Fruit fly (Drosophila melanogaster): ENCODE results near the gene ase.
"Not testable (repeated sequence)": the region's sequence is repeated elsewhere in the genome, so short reads cannot be mapped to it uniquely, and the experiment has no call there.

The ase gene

dm6 chrX:463934-464333 lies 3.4 kb downstream of the ase start:
- no peak for TF ChIP-seq Myc (optimal IDR thresholded peaks at IDR 0.05)
- TF ChIP-seq ttk (optimal IDR thresholded peaks at IDR 0.05) = no peak
- no peak for TF ChIP-seq Sin3A (optimal IDR thresholded peaks at IDR 0.05)
- no peak for TF ChIP-seq insv (optimal IDR thresholded peaks at IDR 0.05)
- TF ChIP-seq h (optimal IDR thresholded peaks at IDR 0.05) = no peak
- TF ChIP-seq psq (optimal IDR thresholded peaks at IDR 0.05) = no peak

- TF ChIP-seq insv (optimal IDR thresholded peaks at IDR 0.05) = no peak
- no peak for TF ChIP-seq h (optimal IDR thresholded peaks at IDR 0.05)
These were observed 8.7 kb downstream of the ase start, which contains the start of gene Cyp4g1 for dm6 chrX:469235-469634. Gene Cyp4g1 (minus strand): TSS chrX:469335.

dm6 chrX:470626-471025 lies 10.1 kb downstream of the ase start, which contains the start of gene CG32816:
Gene CG32816 (minus strand): TSS chrX:470726.
- TF ChIP-seq Myc (optimal IDR thresholded peaks at IDR 0.05) = no peak
- TF ChIP-seq insv (optimal IDR thresholded peaks at IDR 0.05) = no peak
- no peak for TF ChIP-seq ttk (optimal IDR thresholded peaks at IDR 0.05)
- no peak for TF ChIP-seq Sin3A (optimal IDR thresholded peaks at IDR 0.05)
- TF ChIP-seq h (optimal IDR thresholded peaks at IDR 0.05) = no peak
- no peak for TF ChIP-seq psq (optimal IDR thresholded peaks at IDR 0.05)

dm6 chrX:476230-477143 lies 15.9 kb downstream of the ase start, which contains the start of the genes ebo and CG13373:
Gene ebo (minus strand): TSS chrX:476579.
Gene CG13373 (plus strand): TSS chrX:476984.
- TF ChIP-seq Sin3A (optimal IDR thresholded peaks at IDR 0.05) (no peak), insv (optimal IDR thresholded peaks at IDR 0.05) (no peak), h (optimal IDR thresholded peaks at IDR 0.05) (no peak), ttk (optimal IDR thresholded peaks at IDR 0.05) (no peak), psq (optimal IDR thresholded peaks at IDR 0.05) (no peak), Myc (optimal IDR thresholded peaks at IDR 0.05) (no peak)

- TF ChIP-seq psq (optimal IDR thresholded peaks at IDR 0.05) (no peak), h (optimal IDR thresholded peaks at IDR 0.05) (no peak), Sin3A (optimal IDR thresholded peaks at IDR 0.05) (no peak), insv (optimal IDR thresholded peaks at IDR 0.05) (no peak), ttk (optimal IDR thresholded peaks at IDR 0.05) (no peak), Myc (optimal IDR thresholded peaks at IDR 0.05) (no peak)
These were observed 18.2 kb downstream of the ase start, which contains the start of gene CG32817 for dm6 chrX:478766-479165. Gene CG32817 (plus strand): TSS chrX:479066.

- not testable (repeated sequence) for TF ChIP-seq Sin3A, h, psq (optimal IDR thresholded peaks at IDR 0.05)
These were observed 21.1 kb downstream of the ase start, which contains the start of gene CG3176 for dm6 chrX:481642-482041. Gene CG3176 (plus strand): TSS chrX:481862.

dm6 chrX:487517-487957 lies 27.0 kb downstream of the ase start, which contains the start of the genes CG18273 and CG3156:
Gene CG18273 (minus strand): TSS chrX:487581.
Gene CG3156 (plus strand): TSS chrX:487878.
- no peak for TF ChIP-seq h (optimal IDR thresholded peaks at IDR 0.05)
- no peak for TF ChIP-seq psq (optimal IDR thresholded peaks at IDR 0.05)
- TF ChIP-seq insv (optimal IDR thresholded peaks at IDR 0.05) = no peak
- TF ChIP-seq Sin3A (optimal IDR thresholded peaks at IDR 0.05) = no peak
- no peak for TF ChIP-seq ttk (optimal IDR thresholded peaks at IDR 0.05)
- no peak for TF ChIP-seq Myc (optimal IDR thresholded peaks at IDR 0.05)

dm6 chrX:492701-493299 lies 32.3 kb downstream of the ase start:
- TF ChIP-seq h (optimal IDR thresholded peaks at IDR 0.05) (no peak), Sin3A (optimal IDR thresholded peaks at IDR 0.05) (no peak), insv (optimal IDR thresholded peaks at IDR 0.05) (no peak), psq (optimal IDR thresholded peaks at IDR 0.05) (no peak), Myc (optimal IDR thresholded peaks at IDR 0.05) (no peak), ttk (optimal IDR thresholded peaks at IDR 0.05) (no peak)

- TF ChIP-seq ttk (optimal IDR thresholded peaks at IDR 0.05) = no peak
- TF ChIP-seq Sin3A (optimal IDR thresholded peaks at IDR 0.05) = no peak
- no peak for TF ChIP-seq Myc (optimal IDR thresholded peaks at IDR 0.05)
- TF ChIP-seq h (optimal IDR thresholded peaks at IDR 0.05) = no peak
- TF ChIP-seq insv (optimal IDR thresholded peaks at IDR 0.05) = no peak
These were observed 33.1 kb downstream of the ase start, which contains the start of gene CG17896 for dm6 chrX:493445-494190. Gene CG17896 (minus strand): TSS chrX:493495.

dm6 chrX:494191-494554 lies 33.6 kb downstream of the ase start:
- TF ChIP-seq psq (optimal IDR thresholded peaks at IDR 0.05) (no peak), insv (optimal IDR thresholded peaks at IDR 0.05) (no peak), ttk (optimal IDR thresholded peaks at IDR 0.05) (no peak), h (optimal IDR thresholded peaks at IDR 0.05) (no peak), Sin3A (optimal IDR thresholded peaks at IDR 0.05) (no peak), Myc (optimal IDR thresholded peaks at IDR 0.05) (no peak)

- TF ChIP-seq ttk (optimal IDR thresholded peaks at IDR 0.05) (no peak), h (optimal IDR thresholded peaks at IDR 0.05) (no peak), Sin3A (optimal IDR thresholded peaks at IDR 0.05) (no peak), insv (optimal IDR thresholded peaks at IDR 0.05) (no peak), psq (optimal IDR thresholded peaks at IDR 0.05) (no peak), Myc (optimal IDR thresholded peaks at IDR 0.05) (no peak)
These were observed 34.1 kb downstream of the ase start, which contains the start of gene CG17778 for dm6 chrX:494607-495006. Gene CG17778 (plus strand): TSS chrX:494614.

Measured in Kc167 (cell line).